Worm (Caenorhabditis elegans): ENCODE data around the gene R05F9.7.

- TF ChIP-seq ceh-18 (tag; optimal IDR thresholded peaks at IDR 0.05) (no peak), rnt-1 (tag; optimal IDR thresholded peaks at IDR 0.05) (no peak), ahr-1 (tag; optimal IDR thresholded peaks at IDR 0.05) (no peak), nhr-11 (tag; optimal IDR thresholded peaks at IDR 0.05) (no peak), hlh-15 (tag; optimal IDR thresholded peaks at IDR 0.05) (no peak), madf-2 (tag; optimal IDR thresholded peaks at IDR 0.05) (no peak), elt-2 (tag; optimal IDR thresholded peaks at IDR 0.05) (no peak), fkh-10 (GFP tag; optimal IDR thresholded peaks at IDR 0.05) (no peak), ama-1 (optimal IDR thresholded peaks at IDR 0.05) (no peak), pha-4 (tag; optimal IDR thresholded peaks at IDR 0.05) (no peak)
These were observed 10.0 kb upstream of the R05F9.7 start, which contains the start of gene F11G11.13 for ce11 chrII:4876091-4876490.
